Fruit fly (Drosophila melanogaster) whole organism, embryonic: ENCODE data around the gene Pebp1.
A peak's percentile ranks its signal among the peaks of the same experiment; 100 is the strongest.

Experiments used
- B-H1 ChIP-seq: fragments of 200-800 bp; sonication (Bioruptor generic); IDR thresholded peaks from 3 replicates; pipeline ENCODE4 v1.3.6; 2022; ENCODE audit warnings: missing biosample characterization, missing genetic modification characterization
- B-H2 ChIP-seq: fragments of 200-800 bp; sonication (Bioruptor generic); optimal IDR thresholded peaks from 2 replicates; lab custom pipeline; 2018; ENCODE audit warnings: missing biosample characterization, mild to moderate bottlenecking, missing genetic modification characterization
- CG1024 ChIP-seq: fragments of 200-800 bp; sonication (Bioruptor generic); IDR thresholded peaks from 2 replicates; pipeline ENCODE4 v1.3.6; 2022; ENCODE audit warnings: missing biosample characterization, missing genetic modification characterization
- CG10274 ChIP-seq: fragments of 200-800 bp; sonication (Bioruptor generic); optimal IDR thresholded peaks from 3 replicates; lab custom pipeline; 2017; ENCODE audit warnings: missing biosample characterization, mild to moderate bottlenecking, missing genetic modification characterization
- CG10366 ChIP-seq: fragments of 200-800 bp; sonication (Bioruptor generic); IDR thresholded peaks from 2 replicates; pipeline ENCODE4 v1.3.6; 2022; ENCODE audit warnings: missing biosample characterization, missing genetic modification characterization
- CG10654 ChIP-seq: fragments of 200-800 bp; sonication (Bioruptor generic); optimal IDR thresholded peaks from 2 replicates; lab custom pipeline; 2016; ENCODE audit warnings: missing biosample characterization, missing genetic modification characterization
- CG11723 ChIP-seq: fragments of 200-800 bp; sonication (Bioruptor generic); optimal IDR thresholded peaks from 2 replicates; lab custom pipeline; 2017; ENCODE audit warnings: missing biosample characterization, mild to moderate bottlenecking, missing genetic modification characterization
- CG1233 ChIP-seq: fragments of 200-800 bp; sonication (Bioruptor generic); optimal IDR thresholded peaks from 4 replicates; lab custom pipeline; 2018; ENCODE audit warnings: missing biosample characterization, mild to moderate bottlenecking, missing genetic modification characterization
- CG13296 ChIP-seq: fragments of 200-800 bp; sonication (Bioruptor generic); optimal IDR thresholded peaks from 3 replicates; lab custom pipeline; 2018; ENCODE audit warnings: missing biosample characterization, mild to moderate bottlenecking, missing genetic modification characterization
- CG17359 ChIP-seq: fragments of 200-800 bp; sonication (Bioruptor generic); optimal IDR thresholded peaks from 3 replicates; lab custom pipeline; 2018; ENCODE audit warnings: missing biosample characterization, mild to moderate bottlenecking, missing genetic modification characterization, moderate library complexity
- CG17361 ChIP-seq: fragments of 200-800 bp; sonication (Bioruptor generic); IDR thresholded peaks from 3 replicates; pipeline ENCODE4 v1.3.6; 2022; ENCODE audit warnings: missing biosample characterization, missing genetic modification characterization
- CG1792 ChIP-seq: fragments of 200-800 bp; sonication (Bioruptor generic); optimal IDR thresholded peaks from 2 replicates; lab custom pipeline; 2016; ENCODE audit warnings: missing biosample characterization, missing genetic modification characterization
- CG18011 ChIP-seq: fragments of 200-800 bp; sonication (Bioruptor generic); optimal IDR thresholded peaks from 2 replicates; lab custom pipeline; 2017; ENCODE audit warnings: missing biosample characterization, missing genetic modification characterization, mild to moderate bottlenecking, moderate library complexity, missing genotype
- CG18599 ChIP-seq: fragments of 200-800 bp; sonication (Bioruptor generic); optimal IDR thresholded peaks from 3 replicates; lab custom pipeline; 2017; ENCODE audit warnings: missing biosample characterization, missing genetic modification characterization, mild to moderate bottlenecking, moderate library complexity, missing genetic modification reagents
- CG6854 ChIP-seq: fragments of 200-800 bp; sonication (Bioruptor generic); optimal IDR thresholded peaks from 3 replicates; lab custom pipeline; 2017; ENCODE audit warnings: missing biosample characterization, mild to moderate bottlenecking, missing genetic modification characterization
- Dll ChIP-seq: fragments of 200-800 bp; sonication (Bioruptor generic); IDR thresholded peaks from 4 replicates; pipeline ENCODE4 v1.3.6; 2022; ENCODE audit warnings: missing biosample characterization, missing genetic modification characterization; ENCODE audit not compliant: partially characterized antibody
- Doc3 ChIP-seq: fragments of 200-800 bp; sonication (Bioruptor generic); IDR thresholded peaks from 3 replicates; pipeline ENCODE4 v1.3.6; 2022; ENCODE audit warnings: missing biosample characterization, missing genetic modification characterization; ENCODE audit not compliant: partially characterized antibody
- Dp ChIP-seq: fragments of 200-800 bp; sonication (Bioruptor generic); optimal IDR thresholded peaks from 2 replicates; lab custom pipeline; 2018; ENCODE audit warnings: missing biosample characterization, mild to moderate bottlenecking, missing genetic modification characterization, moderate library complexity
- E2f1 ChIP-seq: fragments of 200-800 bp; sonication (Bioruptor generic); IDR thresholded peaks from 2 replicates; pipeline ENCODE4 v1.3.6; 2022; ENCODE audit warnings: missing biosample characterization, missing genetic modification characterization
- E2f2 ChIP-seq: fragments of 200-800 bp; sonication (Bioruptor generic); IDR thresholded peaks from 2 replicates; pipeline ENCODE4 v1.3.6; 2022; ENCODE audit warnings: missing biosample characterization, missing genetic modification characterization
- Lpt ChIP-seq: fragments of >200 bp; optimal IDR thresholded peaks from 2 replicates; lab custom pipeline; 2018; ENCODE audit warnings: missing biosample characterization, missing genetic modification characterization
- NK7.1 ChIP-seq: fragments of 200-800 bp; sonication (Bioruptor generic); optimal IDR thresholded peaks from 3 replicates; lab custom pipeline; 2016; ENCODE audit warnings: missing biosample characterization, missing genetic modification characterization
- Neu2 ChIP-seq: fragments of 200-800 bp; sonication (Bioruptor generic); optimal IDR thresholded peaks from 3 replicates; lab custom pipeline; 2016; ENCODE audit warnings: missing biosample characterization, missing genetic modification characterization, borderline replicate concordance
- Nf-YA ChIP-seq: fragments of 200-800 bp; sonication (Bioruptor generic); IDR thresholded peaks from 2 replicates; pipeline ENCODE4 v1.3.6; 2022; ENCODE audit warnings: missing biosample characterization, missing genetic modification characterization
- PHDP ChIP-seq: fragments of 200-800 bp; sonication (Bioruptor generic); optimal IDR thresholded peaks from 3 replicates; lab custom pipeline; 2018; ENCODE audit warnings: missing biosample characterization, mild to moderate bottlenecking, missing genetic modification characterization, moderate library complexity
- Ptx1 ChIP-seq: fragments of 200-800 bp; sonication (Bioruptor generic); IDR thresholded peaks from 2 replicates; pipeline ENCODE4 v1.3.6; 2022; ENCODE audit warnings: missing biosample characterization, missing genetic modification characterization
- Rfx ChIP-seq: fragments of 200-800 bp; sonication (Bioruptor generic); IDR thresholded peaks from 2 replicates; pipeline ENCODE4 v1.3.6; 2022; ENCODE audit warnings: missing biosample characterization, missing genetic modification characterization
- Sin3A ChIP-seq: fragments of >200 bp; optimal IDR thresholded peaks from 2 replicates; lab custom pipeline; 2018
- Taf1 ChIP-seq: fragments of 200-800 bp; sonication (Bioruptor generic); IDR thresholded peaks from 2 replicates; pipeline ENCODE4 v1.3.6; 2022; ENCODE audit warnings: missing biosample characterization, missing genetic modification characterization
- Trl ChIP-seq, 3 experiments: fragments of >200 bp in 2 of 3; fragments of 200-800 bp in 1 of 3; sonication (Bioruptor generic) in 1 of 3; optimal IDR thresholded peaks; 2 replicates in 1 of 3; 3 replicates in 2 of 3; lab custom pipeline; 2016 to 2017; ENCODE audit warnings: missing biosample characterization in 1 of 3, missing genetic modification characterization in 1 of 3
- ara ChIP-seq: fragments of 200-800 bp; sonication (Bioruptor generic); IDR thresholded peaks from 2 replicates; pipeline ENCODE4 v1.3.6; 2022; ENCODE audit warnings: missing biosample characterization, missing genetic modification characterization
- ash1 ChIP-seq: fragments of 200-800 bp; sonication (Bioruptor generic); optimal IDR thresholded peaks from 2 replicates; lab custom pipeline; 2018; ENCODE audit warnings: missing biosample characterization, mild to moderate bottlenecking, missing genetic modification characterization
- cas ChIP-seq: fragments of 200-800 bp; sonication (Bioruptor generic); IDR thresholded peaks from 2 replicates; pipeline ENCODE4 v1.3.6; 2022; ENCODE audit warnings: missing biosample characterization, missing genetic modification characterization
- cato ChIP-seq: fragments of 200-800 bp; sonication (Bioruptor generic); optimal IDR thresholded peaks from 2 replicates; lab custom pipeline; 2016; ENCODE audit warnings: missing biosample characterization, missing genetic modification characterization, borderline replicate concordance
- chinmo ChIP-seq: fragments of 200-800 bp; sonication (Bioruptor generic); IDR thresholded peaks from 4 replicates; pipeline ENCODE4 v1.3.6; 2022; ENCODE audit warnings: missing biosample characterization, missing genetic modification characterization; ENCODE audit not compliant: partially characterized antibody
- chn ChIP-seq: fragments of 200-800 bp; sonication (Bioruptor generic); optimal IDR thresholded peaks from 2 replicates; lab custom pipeline; 2016; ENCODE audit warnings: missing biosample characterization, missing genetic modification characterization
- danr ChIP-seq: fragments of 200-800 bp; sonication (Bioruptor generic); IDR thresholded peaks from 2 replicates; pipeline ENCODE4 v1.3.6; 2022; ENCODE audit warnings: missing biosample characterization, missing genetic modification characterization
- fd3F ChIP-seq: fragments of 200-800 bp; sonication (Bioruptor generic); optimal IDR thresholded peaks from 2 replicates; lab custom pipeline; 2018; ENCODE audit warnings: missing biosample characterization, mild to moderate bottlenecking, missing genetic modification characterization, moderate library complexity
- fd96Cb ChIP-seq: fragments of 200-800 bp; sonication (Bioruptor generic); optimal IDR thresholded peaks from 2 replicates; lab custom pipeline; 2018; ENCODE audit warnings: missing biosample characterization, mild to moderate bottlenecking, missing genetic modification characterization, moderate library complexity
- ftz-f1 ChIP-seq: fragments of 200-800 bp; sonication (Bioruptor generic); optimal IDR thresholded peaks from 2 replicates; lab custom pipeline; 2016; ENCODE audit warnings: missing biosample characterization, missing genetic modification characterization
- gce ChIP-seq: fragments of 200-800 bp; sonication (Bioruptor generic); IDR thresholded peaks from 3 replicates; pipeline ENCODE4 v1.3.6; 2022; ENCODE audit warnings: missing biosample characterization, missing genetic modification characterization
- hth ChIP-seq: fragments of >200 bp; optimal IDR thresholded peaks from 2 replicates; lab custom pipeline; 2017; ENCODE audit warnings: inconsistent platforms
- lmd ChIP-seq: fragments of 200-800 bp; sonication (Bioruptor generic); IDR thresholded peaks from 2 replicates; pipeline ENCODE4 v1.3.6; 2022; ENCODE audit warnings: missing biosample characterization, missing genetic modification characterization
- lola ChIP-seq, 3 experiments: fragments of >200 bp in 2 of 3; fragments of 200-800 bp in 1 of 3; sonication (Bioruptor generic) in 1 of 3; optimal IDR thresholded peaks; 2 replicates each; lab custom pipeline; 2017 to 2019; ENCODE audit warnings: missing biosample characterization in 3 of 3, missing genetic modification characterization in 3 of 3, mild to moderate bottlenecking in 1 of 3, moderate library complexity in 1 of 3
- luna ChIP-seq: fragments of 200-800 bp; sonication (Bioruptor generic); optimal IDR thresholded peaks from 2 replicates; lab custom pipeline; 2016; ENCODE audit warnings: missing biosample characterization, missing genetic modification characterization
- odd ChIP-seq: fragments of 200-800 bp; sonication (Bioruptor generic); optimal IDR thresholded peaks from 2 replicates; lab custom pipeline; 2017; ENCODE audit warnings: missing biosample characterization, mild to moderate bottlenecking, missing genetic modification characterization
- sens-2 ChIP-seq: fragments of 200-800 bp; sonication (Bioruptor generic); IDR thresholded peaks from 2 replicates; pipeline ENCODE4 v1.3.6; 2022; ENCODE audit warnings: missing biosample characterization, missing genetic modification characterization
- sisA ChIP-seq: fragments of 200-800 bp; sonication (Bioruptor generic); IDR thresholded peaks from 2 replicates; pipeline ENCODE4 v1.3.6; 2022; ENCODE audit warnings: missing biosample characterization, missing genetic modification characterization
- sug ChIP-seq: fragments of 200-800 bp; optimal IDR thresholded peaks from 2 replicates; lab custom pipeline; 2019; ENCODE audit warnings: missing biosample characterization, mild to moderate bottlenecking, missing genetic modification characterization, moderate library complexity
- tup ChIP-seq: fragments of 200-800 bp; sonication (Bioruptor generic); optimal IDR thresholded peaks from 2 replicates; lab custom pipeline; 2016; ENCODE audit warnings: missing biosample characterization, mild to moderate bottlenecking, missing genetic modification characterization, moderate library complexity
- vnd ChIP-seq: fragments of 200-800 bp; sonication (Bioruptor generic); IDR thresholded peaks from 3 replicates; pipeline ENCODE4 v1.3.6; 2022; ENCODE audit warnings: missing biosample characterization, missing genetic modification characterization; ENCODE audit not compliant: partially characterized antibody
- wor ChIP-seq: fragments of 200-800 bp; sonication (Bioruptor generic); IDR thresholded peaks from 2 replicates; pipeline ENCODE4 v1.3.6; 2022; ENCODE audit warnings: missing biosample characterization, missing genetic modification characterization

Gene Pebp1

DNA sequence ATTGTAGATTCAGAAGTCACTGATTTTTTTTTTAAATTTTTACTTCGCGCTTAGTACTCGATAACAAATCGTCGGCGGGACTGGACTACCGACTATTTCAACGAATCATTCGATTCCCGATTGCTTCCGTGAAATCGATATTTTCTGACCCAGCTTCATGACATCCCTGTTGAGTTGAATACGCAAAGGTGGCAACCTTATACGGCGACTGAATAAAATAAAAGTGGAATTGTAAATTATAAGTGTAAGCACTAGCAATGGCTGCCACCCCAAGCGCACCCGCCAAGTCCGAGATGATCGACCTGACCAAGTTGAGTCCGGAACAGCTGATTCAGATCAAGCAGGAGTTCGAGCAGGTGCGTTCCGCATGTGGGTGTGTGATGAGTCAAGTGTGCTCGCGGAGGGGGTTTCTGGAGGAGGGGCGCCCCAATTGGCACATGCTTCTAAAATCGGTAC lies 21.2 kb downstream of the Pebp1 start, which contains the start of gene Pfdn5 (continued):
- TF ChIP-seq vnd (GFP tag; lab: Robert Waterston, UW) (peak; percentile 79), lmd (GFP tag; lab: Robert Waterston, UW) (no peak), B-H2 (GFP tag; lab: Kevin White, UChicago) (peak; percentile 38), CG6854 (no peak), fd3F (GFP tag; lab: Kevin White, UChicago) (no peak), Lpt (no peak), Trl (optimal IDR thresholded peaks at IDR 0.05; lab: Kevin White, UChicago) (no peak), Trl (GFP tag; optimal IDR thresholded peaks at IDR 0.05; lab: Kevin White, UChicago) (peak; percentile 2), E2f2 (GFP tag; lab: Robert Waterston, UW) (peak; percentile 96), CG13296 (no peak), CG1233 (GFP tag; lab: Kevin White, UChicago) (no peak), tup (GFP tag; lab: Kevin White, UChicago) (no peak), sug (tag; lab: Kevin White, UChicago) (no peak), fd96Cb (tag; lab: Kevin White, UChicago) (no peak), ash1 (no peak), wor (GFP tag; lab: Robert Waterston, UW) (no peak), odd (no peak), hth (lab: Kevin White, UChicago) (no peak), gce (GFP tag; lab: Robert Waterston, UW) (no peak), lola (GFP tag; optimal IDR thresholded peaks at IDR 0.05; lab: Kevin White, UChicago) (no peak), chinmo (GFP tag; lab: Robert Waterston, UW) (0 out of 4 replicates have a peak, but pooled peaks have one; percentile 56), CG10274 (GFP tag; lab: Kevin White, UChicago) (no peak), CG10654 (GFP tag; lab: Kevin White, UChicago) (no peak), CG17359 (tag; lab: Kevin White, UChicago) (no peak), luna (GFP tag; lab: Kevin White, UChicago) (no peak), Sin3A (lab: Kevin White, UChicago) (peak; percentile 44), CG17361 (GFP tag; lab: Robert Waterston, UW) (no peak), Doc3 (GFP tag; lab: Robert Waterston, UW) (peak; percentile 62; the same call in 2 of the 3 replicates), CG1024 (GFP tag; lab: Robert Waterston, UW) (no peak), NK7.1 (GFP tag; lab: Kevin White, UChicago) (no peak), CG18599 (GFP tag; lab: Kevin White, UChicago) (no peak), cato (GFP tag; lab: Kevin White, UChicago) (no peak), ftz-f1 (GFP tag; lab: Kevin White, UChicago) (peak; percentile 16), Dp (GFP tag; lab: Kevin White, UChicago) (peak; percentile 93), ara (GFP tag; lab: Robert Waterston, UW) (no peak), danr (GFP tag; lab: Robert Waterston, UW) (no peak), E2f1 (GFP tag; lab: Robert Waterston, UW) (no peak), sens-2 (GFP tag; lab: Robert Waterston, UW) (no peak), Taf1 (GFP tag; lab: Robert Waterston, UW) (no peak), Dll (GFP tag; lab: Robert Waterston, UW) (peak; percentile 80), sisA (GFP tag; lab: Robert Waterston, UW) (no peak), cas (GFP tag; lab: Robert Waterston, UW) (no peak), B-H1 (GFP tag; lab: Robert Waterston, UW) (no peak), Neu2 (GFP tag; lab: Kevin White, UChicago) (no peak), CG11723 (GFP tag; lab: Kevin White, UChicago) (no peak), CG10366 (GFP tag; lab: Robert Waterston, UW) (no peak), Rfx (GFP tag; lab: Robert Waterston, UW) (no peak), CG18011 (GFP tag; lab: Kevin White, UChicago) (no peak), Nf-YA (GFP tag; lab: Robert Waterston, UW) (no peak), PHDP (no peak), Ptx1 (no peak), CG1792 (no peak), chn (GFP tag; lab: Kevin White, UChicago) (no peak)
